Fruit fly (Drosophila melanogaster): ENCODE measurements around the gene CG43844.

DNA sequence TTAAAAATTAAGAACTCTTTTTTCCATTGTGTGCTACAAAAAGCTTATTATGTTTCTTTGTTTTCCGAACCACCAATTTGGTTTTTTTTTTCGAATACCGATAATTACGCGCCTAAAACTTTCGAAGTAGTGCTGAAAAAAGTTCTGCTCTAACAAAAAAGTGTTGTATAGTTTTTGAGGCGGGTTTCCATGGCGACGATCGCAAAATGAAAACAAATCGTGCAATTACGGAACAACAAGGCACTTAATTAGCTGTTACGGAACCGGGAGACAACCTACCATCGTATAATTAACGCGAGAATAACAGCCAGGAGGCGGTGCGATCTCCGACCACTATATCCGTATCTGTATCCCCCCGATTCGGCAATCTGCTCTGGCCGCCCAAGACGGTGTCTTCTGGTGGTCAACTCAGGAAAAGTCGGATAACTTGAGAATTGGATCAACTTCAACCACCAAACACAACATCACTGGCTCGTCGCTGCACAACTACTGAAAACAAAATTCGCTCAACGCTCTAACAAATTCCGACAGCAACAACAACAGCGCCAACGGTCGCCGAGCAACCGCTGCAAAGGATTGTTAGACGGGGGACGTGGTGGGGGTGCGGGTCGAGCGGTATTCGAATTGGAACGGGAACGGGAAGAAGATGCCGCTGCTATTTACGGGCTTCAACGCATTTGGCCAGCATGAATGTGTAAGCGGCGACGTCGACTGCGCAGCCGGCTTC is 2.3 kb upstream of the CG43844 start, which contains the start of the genes CG6678 and dnd:
- TF ChIP-seq CG11093 (GFP tag; IDR thresholded peaks at IDR 0.05) (no peak), CG4360 (GFP tag; IDR thresholded peaks at IDR 0.05) (peak; percentile 82), B-H1 (GFP tag; IDR thresholded peaks at IDR 0.05) (no peak), CG9727 (GFP tag; optimal IDR thresholded peaks at IDR 0.05) (no peak), CG12769 (tag; optimal IDR thresholded peaks at IDR 0.05) (no peak), CG13894 (tag; optimal IDR thresholded peaks at IDR 0.05) (no peak)

Data from whole organism, embryonic.